Worm (Caenorhabditis elegans): ENCODE data around the gene R04B5.1.

Gene R04B5.1

DNA sequence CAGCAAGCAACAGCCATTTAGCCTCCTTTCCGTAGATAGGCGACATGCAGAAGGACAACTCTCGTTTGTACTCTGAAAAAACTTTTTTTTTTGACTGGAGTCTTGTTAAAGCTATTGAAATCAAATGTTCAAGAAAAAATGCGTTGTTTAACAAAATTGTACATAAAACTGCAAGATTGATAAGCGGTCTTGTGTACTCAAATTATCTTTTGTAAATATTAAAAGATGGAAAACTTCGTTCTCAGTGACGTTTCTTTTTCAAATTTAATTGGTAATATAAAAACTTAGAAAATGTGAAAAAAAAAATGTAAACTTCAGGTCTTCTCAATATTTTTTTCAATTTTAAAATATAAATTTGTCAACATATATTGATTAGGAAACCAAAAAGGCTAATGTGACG lies 33.0 kb upstream of the R04B5.1 start:
- TF ChIP-seq jun-1 (tag; optimal IDR thresholded peaks at IDR 0.05) (no peak), mes-2 (tag; optimal IDR thresholded peaks at IDR 0.05; ENCODE audit: poor library complexity, severe bottlenecking) (no peak), pqm-1 (tag; optimal IDR thresholded peaks at IDR 0.05) (peak; percentile 44), daf-16 (GFP tag; optimal IDR thresholded peaks at IDR 0.05) (no peak), daf-16 (tag; optimal IDR thresholded peaks at IDR 0.05) (peak; percentile 53), set-16 (GFP tag; IDR thresholded peaks at IDR 0.05) (no peak), ces-1 (GFP tag; optimal IDR thresholded peaks at IDR 0.05) (no peak), zip-2 (tag; optimal IDR thresholded peaks at IDR 0.05) (no peak), spr-3 (GFP tag; optimal IDR thresholded peaks at IDR 0.05) (no peak), aly-2 (tag; optimal IDR thresholded peaks at IDR 0.05) (no peak), dve-1 (tag; optimal IDR thresholded peaks at IDR 0.05; ENCODE audit: insufficient read depth) (no peak), zfp-2 (tag; optimal IDR thresholded peaks at IDR 0.05) (no peak), T20F7.1 (GFP tag; optimal IDR thresholded peaks at IDR 0.05) (no peak), nhr-28 (tag; optimal IDR thresholded peaks at IDR 0.05) (peak; percentile 17), hmg-1.1 (GFP tag; IDR thresholded peaks at IDR 0.05) (no peak), F10B5.3 (tag; optimal IDR thresholded peaks at IDR 0.05) (no peak), F44E2.7 (GFP tag; IDR thresholded peaks at IDR 0.05) (no peak)

DNA sequence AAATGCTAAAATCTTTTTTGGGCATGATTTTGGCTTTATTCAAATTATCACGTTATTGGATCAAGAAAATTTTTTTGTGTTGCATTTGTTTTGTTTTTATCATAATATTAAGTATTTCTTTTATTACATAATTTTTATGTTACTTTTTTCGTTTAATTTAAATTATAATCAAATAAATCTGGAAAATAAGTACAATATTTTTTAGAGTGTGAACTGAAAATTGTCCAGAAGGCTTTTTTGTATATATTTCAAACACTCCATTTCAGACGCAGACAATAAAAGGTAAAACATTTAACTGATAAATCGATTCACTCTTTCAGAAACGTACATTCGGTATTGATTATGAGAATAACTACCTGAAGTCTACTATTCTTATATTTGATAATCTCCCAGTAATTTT lies 29.2 kb upstream of the R04B5.1 start, which contains the start of gene C08B6.11:
TSS of gene C08B6.11 (plus strand) at position 301 of the 400 bp plus-strand sequence.
- TF ChIP-seq nhr-76 (tag; optimal IDR thresholded peaks at IDR 0.05) (no peak), nhr-48 (tag; optimal IDR thresholded peaks at IDR 0.05) (no peak), ces-1 (GFP tag; optimal IDR thresholded peaks at IDR 0.05) (no peak), mxl-3 (GFP tag; optimal IDR thresholded peaks at IDR 0.05) (no peak), ztf-7 (tag; optimal IDR thresholded peaks at IDR 0.05) (no peak), nhr-42 (GFP tag; IDR thresholded peaks at IDR 0.05) (no peak), dmd-8 (GFP tag; IDR thresholded peaks at IDR 0.05) (no peak)

- no peak for TF ChIP-seq lin-13 (GFP tag; optimal IDR thresholded peaks at IDR 0.05)
- peak; percentile 44 for TF ChIP-seq aha-1 (tag)
- no peak for TF ChIP-seq sdz-12 (GFP tag; optimal IDR thresholded peaks at IDR 0.05)
- no peak for TF ChIP-seq lin-15B (tag; optimal IDR thresholded peaks at IDR 0.05)
- no peak for TF ChIP-seq fos-1 (tag; optimal IDR thresholded peaks at IDR 0.05)
- TF ChIP-seq nhr-28 (tag; optimal IDR thresholded peaks at IDR 0.05), result no peak
These were observed 27.3 kb upstream of the R04B5.1 start, which contains the start of gene C08B6.2 for ce11 chrV:10105412-10105811. C08B6.2 (plus strand) TSS chrV:10105712.

- TF ChIP-seq nhr-28 (tag; optimal IDR thresholded peaks at IDR 0.05) (peak; percentile 65), mdl-1 (tag; optimal IDR thresholded peaks at IDR 0.05) (no peak), fos-1 (tag; optimal IDR thresholded peaks at IDR 0.05) (no peak), vab-7 (GFP tag; IDR thresholded peaks at IDR 0.05) (no peak), ztf-7 (tag; optimal IDR thresholded peaks at IDR 0.05) (no peak), lin-13 (GFP tag; optimal IDR thresholded peaks at IDR 0.05) (no peak), nhr-77 (tag; optimal IDR thresholded peaks at IDR 0.05) (peak; percentile 61), lin-29 (GFP tag; IDR thresholded peaks at IDR 0.05) (no peak), lir-3 (tag; optimal IDR thresholded peaks at IDR 0.05) (no peak), nhr-48 (tag; optimal IDR thresholded peaks at IDR 0.05) (no peak), ces-1 (GFP tag; optimal IDR thresholded peaks at IDR 0.05) (no peak), daf-12 (tag; optimal IDR thresholded peaks at IDR 0.05) (no peak), mdt-29 (GFP tag; IDR thresholded peaks at IDR 0.05) (no peak), cey-2 (tag; optimal IDR thresholded peaks at IDR 0.05; ENCODE audit: borderline replicate concordance, insufficient read depth) (no peak), mxl-3 (GFP tag; optimal IDR thresholded peaks at IDR 0.05) (no peak), aly-2 (tag; optimal IDR thresholded peaks at IDR 0.05) (no peak), spr-3 (GFP tag; optimal IDR thresholded peaks at IDR 0.05) (no peak), tra-1 (GFP tag; IDR thresholded peaks at IDR 0.05) (no peak), zag-1 (tag; optimal IDR thresholded peaks at IDR 0.05) (no peak), F44E2.7 (GFP tag; IDR thresholded peaks at IDR 0.05) (no peak), dmd-8 (GFP tag; IDR thresholded peaks at IDR 0.05) (no peak), ZK337.2 (GFP tag; IDR thresholded peaks at IDR 0.05) (no peak), nhr-41 (GFP tag; IDR thresholded peaks at IDR 0.05) (no peak), zfp-2 (tag; optimal IDR thresholded peaks at IDR 0.05) (no peak), zip-2 (tag; optimal IDR thresholded peaks at IDR 0.05) (no peak), hlh-11 (tag; optimal IDR thresholded peaks at IDR 0.05) (peak; percentile 50), nhr-6 (tag; optimal IDR thresholded peaks at IDR 0.05) (no peak), php-3 (GFP tag; IDR thresholded peaks at IDR 0.05) (peak; percentile 60; the same call in 1 of the 2 replicates), attf-4 (tag; optimal IDR thresholded peaks at IDR 0.05) (no peak), nhr-11 (tag; optimal IDR thresholded peaks at IDR 0.05) (no peak)
These were observed 26.7 kb upstream of the R04B5.1 start, which contains the start of gene ugt-17 for ce11 chrV:10104785-10105310. ugt-17 (minus strand) TSS chrV:10104964.

Data from whole organism, L4 larva.